Worm (Caenorhabditis elegans) whole organism, L4 larva: ENCODE data around the gene rps-28.
A peak's percentile ranks its signal among the peaks of the same experiment; 100 is the strongest.

Experiments
- D1046.2 ChIP-seq: fragments of 200-800 bp; sonication (Bioruptor generic); IDR thresholded peaks from 2 replicates; pipeline ENCODE4 v1.3.6; 2022; ENCODE audit warnings: missing genetic modification characterization, missing compliant biosample characterization
- R02D3.7 ChIP-seq: fragments of 150-350 bp; sonication (generic microtip); optimal IDR thresholded peaks from 3 replicates; lab custom pipeline; 2014; ENCODE audit warnings: missing biosample characterization, missing genetic modification characterization
- Y105C5A.15 ChIP-seq: fragments of 200-800 bp; sonication (Bioruptor generic); IDR thresholded peaks from 2 replicates; pipeline ENCODE4 v1.3.6; 2022; ENCODE audit warnings: missing genetic modification characterization, missing compliant biosample characterization
- Y48G9A.11 ChIP-seq: fragments of 200-800 bp; sonication (Bioruptor generic); IDR thresholded peaks from 2 replicates; pipeline ENCODE4 v1.3.6; 2022; ENCODE audit warnings: missing genetic modification reagents, missing genetic modification characterization, missing compliant biosample characterization
- Y75B8A.6 ChIP-seq: fragments of 200-800 bp; sonication (Bioruptor generic); IDR thresholded peaks from 2 replicates; pipeline ENCODE4 v1.3.6; 2022; ENCODE audit warnings: missing genetic modification reagents, missing genetic modification characterization, missing compliant biosample characterization
- aha-1 ChIP-seq: fragments of 150-350 bp; peaks from one replicate; lab custom pipeline; 2014; ENCODE audit warnings: missing biosample characterization, missing genetic modification characterization
- aly-2 ChIP-seq: sonication (generic microtip); optimal IDR thresholded peaks from 2 replicates; lab custom pipeline; 2018; ENCODE audit warnings: missing biosample characterization, missing genetic modification characterization
- ama-1 ChIP-seq: fragments of 150-350 bp; optimal IDR thresholded peaks from 2 replicates; lab custom pipeline; 2014; ENCODE audit warnings: inconsistent platforms, mixed read lengths
- arid-1 ChIP-seq: fragments of 200-800 bp; sonication (Bioruptor generic); conservative IDR thresholded peaks from 2 replicates; pipeline ENCODE4 v1.3.6; 2022; ENCODE audit warnings: missing genetic modification reagents, missing genetic modification characterization, missing compliant biosample characterization
- attf-4 ChIP-seq: sonication (generic microtip); optimal IDR thresholded peaks from 3 replicates; lab custom pipeline; 2017; ENCODE audit warnings: missing biosample characterization, missing genetic modification characterization
- ceh-28 ChIP-seq: fragments of 150-350 bp; optimal IDR thresholded peaks from 2 replicates; lab custom pipeline; 2014; ENCODE audit warnings: missing biosample characterization, missing genetic modification reagents, missing genetic modification characterization
- ceh-32 ChIP-seq: sonication (generic microtip); optimal IDR thresholded peaks from 2 replicates; lab custom pipeline; 2016; ENCODE audit warnings: mild to moderate bottlenecking, missing genetic modification characterization, missing compliant biosample characterization; ENCODE audit not compliant: poor library complexity
- ceh-44 ChIP-seq: fragments of 200-800 bp; sonication (Bioruptor generic); IDR thresholded peaks from 2 replicates; pipeline ENCODE4 v1.3.6; 2022; ENCODE audit warnings: missing genetic modification reagents, missing genetic modification characterization, missing compliant biosample characterization
- daf-19 ChIP-seq: fragments of 200-800 bp; sonication (Bioruptor generic); conservative IDR thresholded peaks from 2 replicates; pipeline ENCODE4 v1.3.6; 2022; ENCODE audit warnings: missing genetic modification characterization, missing compliant biosample characterization
- egl-27 ChIP-seq: sonication (generic microtip); optimal IDR thresholded peaks from 3 replicates; lab custom pipeline; 2017; ENCODE audit warnings: missing biosample characterization, missing genetic modification reagents, missing genetic modification characterization
- gei-8 ChIP-seq: fragments of 200-800 bp; sonication (Bioruptor generic); optimal IDR thresholded peaks from 2 replicates; lab custom pipeline; 2018; ENCODE audit warnings: mild to moderate bottlenecking, missing genetic modification characterization, missing compliant biosample characterization
- madf-9 ChIP-seq: fragments of 200-800 bp; sonication (Bioruptor generic); conservative IDR thresholded peaks from 2 replicates; pipeline ENCODE4 v1.3.6; 2022; ENCODE audit warnings: missing genetic modification reagents, missing genetic modification characterization, missing compliant biosample characterization
- mdt-29 ChIP-seq: fragments of 200-800 bp; sonication (Bioruptor generic); IDR thresholded peaks from 2 replicates; pipeline ENCODE4 v1.3.6; 2022; ENCODE audit warnings: missing genetic modification reagents, missing genetic modification characterization, missing compliant biosample characterization
- mep-1 ChIP-seq: fragments of 150-350 bp; sonication (generic microtip); optimal IDR thresholded peaks from 3 replicates; lab custom pipeline; 2014; ENCODE audit warnings: missing biosample characterization, missing genetic modification characterization
- mes-2 ChIP-seq: sonication (generic microtip); optimal IDR thresholded peaks from 2 replicates; lab custom pipeline; 2016; ENCODE audit warnings: missing genotype, mild to moderate bottlenecking, missing genetic modification characterization, missing compliant biosample characterization; ENCODE audit not compliant: poor library complexity, severe bottlenecking
- nhr-111 ChIP-seq: fragments of 200-800 bp; sonication (Bioruptor generic); optimal IDR thresholded peaks from 2 replicates; lab custom pipeline; 2018; ENCODE audit warnings: mild to moderate bottlenecking, missing genetic modification characterization, missing compliant biosample characterization
- nhr-42 ChIP-seq: fragments of 200-800 bp; sonication (Bioruptor generic); IDR thresholded peaks from 2 replicates; pipeline ENCODE4 v1.3.6; 2022; ENCODE audit warnings: missing genetic modification characterization, missing compliant biosample characterization
- nhr-48 ChIP-seq: sonication (generic microtip); optimal IDR thresholded peaks from 2 replicates; lab custom pipeline; 2016; ENCODE audit warnings: mild to moderate bottlenecking, missing genetic modification characterization, missing compliant biosample characterization
- nhr-77 ChIP-seq: fragments of 150-350 bp; optimal IDR thresholded peaks from 2 replicates; lab custom pipeline; 2014; ENCODE audit warnings: missing biosample characterization, missing genetic modification characterization
- saeg-2 ChIP-seq: fragments of 200-800 bp; sonication (Bioruptor generic); IDR thresholded peaks from 2 replicates; pipeline ENCODE4 v1.3.6; 2022; ENCODE audit warnings: missing genetic modification reagents, missing genetic modification characterization, missing compliant biosample characterization
- set-16 ChIP-seq: fragments of 200-800 bp; sonication (Bioruptor generic); IDR thresholded peaks from 2 replicates; pipeline ENCODE4 v1.3.6; 2022; ENCODE audit warnings: missing genetic modification reagents, missing genetic modification characterization, missing compliant biosample characterization
- snpc-1.2 ChIP-seq: fragments of 200-800 bp; sonication (Bioruptor generic); IDR thresholded peaks from 2 replicates; pipeline ENCODE4 v1.3.6; 2022; ENCODE audit warnings: missing genetic modification reagents, missing genetic modification characterization, missing compliant biosample characterization
- snpc-4 ChIP-seq: fragments of 150-350 bp; optimal IDR thresholded peaks from 2 replicates; lab custom pipeline; 2014; ENCODE audit warnings: missing biosample characterization, missing genetic modification characterization
- spr-1 ChIP-seq: sonication (generic microtip); optimal IDR thresholded peaks from 2 replicates; lab custom pipeline; 2016; ENCODE audit warnings: mild to moderate bottlenecking, missing genetic modification characterization, missing compliant biosample characterization
- tag-97 ChIP-seq: fragments of 200-800 bp; sonication (Bioruptor generic); IDR thresholded peaks from 2 replicates; pipeline ENCODE4 v1.3.6; 2022; ENCODE audit warnings: missing genetic modification characterization, missing compliant biosample characterization
- unc-62 ChIP-seq, 3 experiments: fragments of 150-350 bp in 1 of 3; sonication (generic microtip); optimal IDR thresholded peaks in 2 of 3; peaks in 1 of 3; 1 replicate in 1 of 3; 2 replicates in 2 of 3; lab custom pipeline; 2014 to 2017; ENCODE audit warnings: missing biosample characterization in 3 of 3, missing genetic modification characterization in 3 of 3, missing genetic modification reagents in 3 of 3, missing genotype in 1 of 3
- vab-7 ChIP-seq: fragments of 200-800 bp; sonication (Bioruptor generic); IDR thresholded peaks from 2 replicates; pipeline ENCODE4 v1.3.6; 2022; ENCODE audit warnings: missing genetic modification reagents, missing genetic modification characterization, missing compliant biosample characterization
- zip-11 ChIP-seq: fragments of 200-800 bp; sonication (Bioruptor generic); IDR thresholded peaks from 2 replicates; pipeline ENCODE4 v1.3.6; 2022; ENCODE audit warnings: missing genetic modification characterization, missing compliant biosample characterization
- ztf-11 ChIP-seq: fragments of 150-350 bp; optimal IDR thresholded peaks from 2 replicates; lab custom pipeline; 2014; ENCODE audit warnings: missing biosample characterization, missing genetic modification characterization

Gene rps-28

DNA sequence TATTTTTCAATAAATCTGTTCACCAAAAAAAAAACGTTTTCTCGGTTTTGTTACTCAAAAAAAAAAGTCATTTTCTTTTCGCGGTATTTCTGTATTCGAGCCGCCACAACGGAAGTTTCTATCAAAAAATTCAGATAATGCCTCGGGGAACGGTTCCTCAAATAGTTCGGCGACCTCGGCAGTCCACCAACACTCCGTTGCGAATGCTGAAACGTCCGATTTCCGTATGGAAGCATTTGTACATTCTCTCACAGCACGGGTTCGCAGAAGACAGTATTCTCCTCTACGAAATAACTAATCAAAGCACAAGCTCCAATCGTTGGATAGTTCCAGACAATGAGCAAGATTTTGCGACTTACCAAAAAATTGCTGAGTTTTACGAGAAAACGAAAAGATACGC is 487 bp downstream of the rps-28 start, which contains the start of gene Y41D4B.4:
Gene Y41D4B.4, plus strand, starts transcription at position 133 of the 400 bp plus-strand sequence.
- TF ChIP-seq vab-7 (0 out of 2 replicates have a peak, but pooled peaks have one; percentile 29), Y75B8A.6 (GFP tag; lab: Robert Waterston, UW) (0 out of 2 replicates have a peak, but pooled peaks have one; percentile 10), R02D3.7 (tag; lab: Kevin White, UChicago) (no peak), arid-1 (0 out of 2 replicates have a peak, but pooled peaks have one; percentile 7), aly-2 (tag; lab: Kevin White, UChicago) (no peak), nhr-111 (GFP tag; lab: Kevin White, UChicago) (no peak), Y48G9A.11 (GFP tag; lab: Robert Waterston, UW) (peak; percentile 56; the same call in 1 of the 2 replicates), aha-1 (tag; lab: Kevin White, UChicago) (peak; percentile 28), mdt-29 (GFP tag; lab: Robert Waterston, UW) (0 out of 2 replicates have a peak, but pooled peaks have one; percentile 47)

ce11 chrIV:1660735-1661134 is 1.2 kb downstream of the rps-28 start:
- no peak for TF ChIP-seq nhr-48 (tag; lab: Kevin White, UChicago)
- TF ChIP-seq unc-62 (GFP tag; optimal IDR thresholded peaks at IDR 0.05 in 1 of 2; lab: Kevin White, UChicago): peak in 1 of 2 experiments; percentile 76
- TF ChIP-seq unc-62 (tag; optimal IDR thresholded peaks at IDR 0.05; lab: Kevin White, UChicago): no peak

DNA sequence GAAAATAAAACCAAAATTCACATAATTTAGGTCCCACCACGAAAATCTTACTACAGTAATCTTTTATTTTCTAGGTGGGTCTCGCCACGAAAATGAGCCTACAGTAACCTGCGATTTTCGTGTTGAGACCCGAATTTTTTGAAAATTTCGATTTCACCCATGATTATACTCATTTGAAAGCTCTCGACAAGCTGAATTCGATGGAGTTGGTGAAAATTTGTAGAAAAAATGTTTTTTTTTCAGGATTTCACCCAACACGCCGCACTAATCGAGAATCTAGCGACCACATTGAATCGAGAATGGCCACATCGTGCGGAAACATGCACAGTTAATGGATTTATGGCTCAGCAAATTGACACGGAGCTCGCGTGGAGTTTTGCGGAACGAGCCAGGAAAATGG is 3.4 kb downstream of the rps-28 start:
- TF ChIP-seq unc-62 (GFP tag; optimal IDR thresholded peaks at IDR 0.05 in 1 of 2; lab: Kevin White, UChicago) (peak in 1 of 2 experiments; percentile 65), unc-62 (tag; optimal IDR thresholded peaks at IDR 0.05; lab: Kevin White, UChicago) (no peak), snpc-1.2 (no peak), snpc-4 (no peak), aha-1 (tag; lab: Kevin White, UChicago) (peak; percentile 65), zip-11 (GFP tag; lab: Robert Waterston, UW) (no peak), D1046.2 (GFP tag; lab: Robert Waterston, UW) (no peak), mes-2 (no peak), egl-27 (tag; lab: Kevin White, UChicago) (no peak), ama-1 (no peak), set-16 (GFP tag; lab: Robert Waterston, UW) (no peak), ztf-11 (tag; lab: Kevin White, UChicago) (no peak)

ce11 chrIV:1672398-1672797 is 12.9 kb downstream of the rps-28 start, which contains the start of gene Y41D4B.1:
TSS of gene Y41D4B.1 (plus strand) at chrIV:1672698.
- TF ChIP-seq mep-1 (tag; lab: Kevin White, UChicago) (no peak), attf-4 (tag; lab: Kevin White, UChicago) (no peak), Y105C5A.15 (GFP tag; lab: Robert Waterston, UW) (no peak), tag-97 (GFP tag; lab: Robert Waterston, UW) (no peak), ceh-44 (no peak), nhr-77 (no peak), daf-19 (no peak), ama-1 (no peak), saeg-2 (no peak), aha-1 (tag; lab: Kevin White, UChicago) (no peak), nhr-42 (GFP tag; lab: Robert Waterston, UW) (no peak), madf-9 (GFP tag; lab: Robert Waterston, UW) (no peak), gei-8 (no peak), ceh-32 (tag; lab: Kevin White, UChicago) (no peak), spr-1 (tag; lab: Kevin White, UChicago) (no peak)

DNA sequence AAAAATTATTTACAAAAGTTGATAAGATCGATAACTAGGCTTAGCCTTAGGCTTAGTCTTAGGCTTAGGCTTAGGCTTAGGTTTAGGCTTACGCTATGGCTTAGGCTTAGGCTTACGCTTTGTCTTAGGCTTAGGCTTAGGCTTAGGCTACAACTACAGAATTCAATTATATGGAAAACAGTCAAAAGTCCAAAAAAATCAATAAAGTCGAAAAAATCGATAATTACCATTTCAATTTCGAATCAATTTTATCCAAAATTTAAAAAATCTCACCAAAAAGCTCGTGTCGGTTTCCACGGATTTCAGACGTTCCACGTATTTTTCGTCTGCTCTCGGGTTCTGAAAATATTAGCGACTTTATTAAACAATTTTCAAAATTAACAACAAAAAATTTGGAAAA is 17.4 kb downstream of the rps-28 start:
- TF ChIP-seq ceh-28 (tag; lab: Kevin White, UChicago): peak; percentile 75
- no peak for TF ChIP-seq tag-97 (GFP tag; lab: Robert Waterston, UW)
